Worm (Caenorhabditis elegans) whole organism, L1 larva: ENCODE data around the gene rha-1.

Experiments used
- lsy-2 ChIP-seq, 2 experiments: fragments of 150-350 bp; optimal IDR thresholded peaks; 2 replicates each; lab custom pipeline; 2014; ENCODE audit warnings: missing biosample characterization in 2 of 2, missing genetic modification characterization in 2 of 2
- nhr-11 ChIP-seq: fragments of 150-350 bp; optimal IDR thresholded peaks from 2 replicates; lab custom pipeline; 2014; ENCODE audit warnings: missing biosample characterization, missing genetic modification characterization
- nhr-237 ChIP-seq: fragments of 150-350 bp; optimal IDR thresholded peaks from 2 replicates; lab custom pipeline; 2014; ENCODE audit warnings: missing biosample characterization, missing genetic modification characterization
- unc-130 ChIP-seq: fragments of 150-350 bp; optimal IDR thresholded peaks from 2 replicates; lab custom pipeline; 2017; ENCODE audit warnings: missing biosample characterization, missing genetic modification characterization, inconsistent platforms
- unc-62 ChIP-seq: fragments of 150-350 bp; optimal IDR thresholded peaks from 2 replicates; lab custom pipeline; 2014; ENCODE audit warnings: missing biosample characterization, missing genetic modification reagents, missing genetic modification characterization

ce11 chrII:8829189-8829588 lies 54.3 kb downstream of the rha-1 start, which contains the start of gene F46C5.2:
- TF ChIP-seq nhr-237 (no peak), unc-130 (tag; lab: Kevin White, UChicago) (no peak), nhr-11 (tag; lab: Kevin White, UChicago) (no peak), lsy-2 (tag; optimal IDR thresholded peaks at IDR 0.05; lab: Kevin White, UChicago) (no peak), unc-62 (no peak)
